Fruit fly (Drosophila melanogaster) whole organism, embryonic: ENCODE results near the gene TfAP-2.
A peak's percentile ranks its signal among the peaks of the same experiment; 100 is the strongest.

Experiments used
- Adf1 ChIP-seq: fragments of 200-800 bp; sonication (Bioruptor generic); IDR thresholded peaks from 2 replicates; pipeline ENCODE4 v1.3.6; 2022; ENCODE audit warnings: missing biosample characterization, missing genetic modification characterization
- BEAF-32 ChIP-seq: fragments of 200-800 bp; sonication (Bioruptor generic); optimal IDR thresholded peaks from 3 replicates; lab custom pipeline; 2017; ENCODE audit warnings: missing biosample characterization, missing genetic modification characterization, mild to moderate bottlenecking, moderate library complexity, missing genetic modification reagents
- CG10267 ChIP-seq: fragments of 200-800 bp; sonication (Bioruptor generic); optimal IDR thresholded peaks from 2 replicates; lab custom pipeline; 2018; ENCODE audit warnings: missing biosample characterization, mild to moderate bottlenecking, missing genetic modification characterization, moderate library complexity
- CG10462 ChIP-seq: fragments of 200-800 bp; sonication (Bioruptor generic); optimal IDR thresholded peaks from 2 replicates; lab custom pipeline; 2016; ENCODE audit warnings: missing biosample characterization, missing genetic modification characterization
- CG12299 ChIP-seq: fragments of 200-800 bp; sonication (Bioruptor generic); optimal IDR thresholded peaks from 2 replicates; lab custom pipeline; 2018; ENCODE audit warnings: missing biosample characterization, mild to moderate bottlenecking, missing genetic modification characterization
- CG12659 ChIP-seq: fragments of 200-800 bp; sonication (Bioruptor generic); optimal IDR thresholded peaks from 3 replicates; lab custom pipeline; 2017; ENCODE audit warnings: mild to moderate bottlenecking, missing biosample characterization, missing genetic modification reagents, missing genetic modification characterization
- CG14965 ChIP-seq: fragments of 200-800 bp; sonication (Bioruptor generic); optimal IDR thresholded peaks from 2 replicates; lab custom pipeline; 2016; ENCODE audit warnings: missing biosample characterization, missing genetic modification characterization, borderline replicate concordance
- CG31388 ChIP-seq: fragments of 200-800 bp; sonication (Bioruptor generic); optimal IDR thresholded peaks from 2 replicates; lab custom pipeline; 2016; ENCODE audit warnings: missing biosample characterization, missing genetic modification characterization
- CG3995 ChIP-seq: fragments of 200-800 bp; sonication (Bioruptor generic); optimal IDR thresholded peaks from 3 replicates; lab custom pipeline; 2016; ENCODE audit warnings: missing biosample characterization, missing genetic modification characterization
- CG4282 ChIP-seq: fragments of 200-800 bp; sonication (Bioruptor generic); optimal IDR thresholded peaks from 2 replicates; lab custom pipeline; 2016; ENCODE audit warnings: missing biosample characterization, missing genetic modification characterization
- CG4617 ChIP-seq: fragments of 200-800 bp; sonication (Bioruptor generic); optimal IDR thresholded peaks from 3 replicates; lab custom pipeline; 2016; ENCODE audit warnings: missing biosample characterization, missing genetic modification characterization, borderline replicate concordance
- CG6765 ChIP-seq: fragments of 200-800 bp; sonication (Bioruptor generic); optimal IDR thresholded peaks from 3 replicates; lab custom pipeline; 2017; ENCODE audit warnings: missing biosample characterization, mild to moderate bottlenecking, missing genetic modification characterization
- CG9797 ChIP-seq: fragments of 200-800 bp; sonication (Bioruptor generic); optimal IDR thresholded peaks from 3 replicates; lab custom pipeline; 2018; ENCODE audit warnings: missing biosample characterization, mild to moderate bottlenecking, missing genetic modification characterization
- Camta ChIP-seq: fragments of 200-800 bp; sonication (Bioruptor generic); optimal IDR thresholded peaks from 2 replicates; lab custom pipeline; 2016; ENCODE audit warnings: missing biosample characterization, missing genetic modification characterization
- Dip2 ChIP-seq: fragments of 200-800 bp; sonication (Bioruptor generic); IDR thresholded peaks from 2 replicates; pipeline ENCODE4 v1.3.6; 2022; ENCODE audit warnings: missing biosample characterization, missing genetic modification characterization
- Drgx ChIP-seq: fragments of 200-800 bp; sonication (Bioruptor generic); IDR thresholded peaks from 2 replicates; pipeline ENCODE4 v1.3.6; 2022; ENCODE audit warnings: missing biosample characterization, missing genetic modification characterization
- Ets97D ChIP-seq: fragments of 200-800 bp; sonication (Bioruptor generic); optimal IDR thresholded peaks from 3 replicates; lab custom pipeline; 2016; ENCODE audit warnings: missing biosample characterization, missing genetic modification characterization
- HmgZ ChIP-seq: fragments of 200-800 bp; sonication (Bioruptor generic); optimal IDR thresholded peaks from 2 replicates; lab custom pipeline; 2018; ENCODE audit warnings: missing biosample characterization, mild to moderate bottlenecking, missing genetic modification characterization
- Lhr ChIP-seq: fragments of 200-800 bp; sonication (Bioruptor generic); optimal IDR thresholded peaks from 3 replicates; lab custom pipeline; 2017; ENCODE audit warnings: mild to moderate bottlenecking, missing biosample characterization, missing genetic modification reagents, missing genetic modification characterization
- Lim3 ChIP-seq: fragments of 200-800 bp; sonication (Bioruptor generic); IDR thresholded peaks from 2 replicates; pipeline ENCODE4 v1.3.6; 2022; ENCODE audit warnings: missing biosample characterization, missing genetic modification characterization
- Mes4 ChIP-seq: fragments of 200-800 bp; sonication (Bioruptor generic); optimal IDR thresholded peaks from 2 replicates; lab custom pipeline; 2016; ENCODE audit warnings: missing biosample characterization, missing genetic modification characterization
- NC2α ChIP-seq: fragments of 200-800 bp; sonication (Bioruptor generic); optimal IDR thresholded peaks from 2 replicates; lab custom pipeline; 2016; ENCODE audit warnings: missing biosample characterization, missing genetic modification characterization
- NC2β ChIP-seq: fragments of 200-800 bp; sonication (Bioruptor generic); optimal IDR thresholded peaks from 2 replicates; lab custom pipeline; 2016; ENCODE audit warnings: missing biosample characterization, missing genetic modification characterization
- Oaz ChIP-seq: fragments of 200-800 bp; sonication (Bioruptor generic); IDR thresholded peaks from 2 replicates; pipeline ENCODE4 v1.3.6; 2022; ENCODE audit warnings: missing biosample characterization, missing genetic modification characterization
- Opbp ChIP-seq: fragments of 200-800 bp; sonication (Bioruptor generic); IDR thresholded peaks from 3 replicates; pipeline ENCODE4 v1.3.6; 2022; ENCODE audit warnings: missing biosample characterization, missing genetic modification characterization; ENCODE audit not compliant: partially characterized antibody
- Ravus ChIP-seq: fragments of 200-800 bp; sonication (Bioruptor generic); IDR thresholded peaks from 2 replicates; pipeline ENCODE4 v1.3.6; 2022; ENCODE audit warnings: missing biosample characterization, missing genetic modification characterization
- Tbp ChIP-seq: fragments of >200 bp; optimal IDR thresholded peaks from 2 replicates; lab custom pipeline; 2018; ENCODE audit warnings: missing biosample characterization, missing genetic modification characterization
- ato ChIP-seq: fragments of 200-800 bp; sonication (Bioruptor generic); IDR thresholded peaks from 2 replicates; pipeline ENCODE4 v1.3.6; 2022; ENCODE audit warnings: missing biosample characterization, missing genetic modification characterization; ENCODE audit not compliant: partially characterized antibody
- bcd ChIP-seq: fragments of 200-800 bp; sonication (Bioruptor generic); optimal IDR thresholded peaks from 2 replicates; lab custom pipeline; 2017; ENCODE audit warnings: missing biosample characterization, mild to moderate bottlenecking, missing genetic modification characterization
- btn ChIP-seq: fragments of 200-800 bp; sonication (Bioruptor generic); optimal IDR thresholded peaks from 2 replicates; lab custom pipeline; 2016; ENCODE audit warnings: missing biosample characterization, missing genetic modification characterization
- chinmo ChIP-seq: fragments of 200-800 bp; sonication (Bioruptor generic); IDR thresholded peaks from 4 replicates; pipeline ENCODE4 v1.3.6; 2022; ENCODE audit warnings: missing biosample characterization, missing genetic modification characterization; ENCODE audit not compliant: partially characterized antibody
- chm ChIP-seq: fragments of 200-800 bp; sonication (Bioruptor generic); IDR thresholded peaks from 2 replicates; pipeline ENCODE4 v1.3.6; 2022; ENCODE audit warnings: missing biosample characterization, missing genetic modification characterization
- dati ChIP-seq: fragments of 200-800 bp; sonication (Bioruptor generic); IDR thresholded peaks from 2 replicates; pipeline ENCODE4 v1.3.6; 2022; ENCODE audit warnings: missing biosample characterization, missing genetic modification characterization
- emc ChIP-seq: fragments of 200-800 bp; sonication (Bioruptor generic); optimal IDR thresholded peaks from 2 replicates; lab custom pipeline; 2016; ENCODE audit warnings: missing biosample characterization, missing genetic modification characterization
- eve ChIP-seq, 2 experiments: fragments of >200 bp; optimal IDR thresholded peaks; 2 replicates each; lab custom pipeline; 2017; ENCODE audit warnings: missing biosample characterization in 2 of 2, missing genetic modification characterization in 2 of 2
- fd64A ChIP-seq: fragments of 200-800 bp; sonication (Bioruptor generic); optimal IDR thresholded peaks from 3 replicates; lab custom pipeline; 2018; ENCODE audit warnings: missing biosample characterization, mild to moderate bottlenecking, missing genetic modification characterization
- fru ChIP-seq: fragments of >200 bp; optimal IDR thresholded peaks from 2 replicates; lab custom pipeline; 2017
- kni ChIP-seq: fragments of 200-800 bp; sonication (Bioruptor generic); optimal IDR thresholded peaks from 3 replicates; lab custom pipeline; 2017; ENCODE audit warnings: mild to moderate bottlenecking, missing biosample characterization, missing genetic modification reagents, missing genetic modification characterization
- luna ChIP-seq: fragments of 200-800 bp; sonication (Bioruptor generic); optimal IDR thresholded peaks from 2 replicates; lab custom pipeline; 2016; ENCODE audit warnings: missing biosample characterization, missing genetic modification characterization
- mld ChIP-seq: fragments of 200-800 bp; sonication (Bioruptor generic); IDR thresholded peaks from 3 replicates; pipeline ENCODE4 v1.3.6; 2022; ENCODE audit warnings: missing biosample characterization, missing genetic modification characterization; ENCODE audit not compliant: partially characterized antibody
- pb ChIP-seq: fragments of 200-800 bp; sonication (Bioruptor generic); optimal IDR thresholded peaks from 3 replicates; lab custom pipeline; 2016; ENCODE audit warnings: missing biosample characterization, missing genetic modification characterization
- run ChIP-seq: fragments of 200-800 bp; sonication (Bioruptor generic); optimal IDR thresholded peaks from 3 replicates; lab custom pipeline; 2018; ENCODE audit warnings: missing biosample characterization, mild to moderate bottlenecking, missing genetic modification characterization
- sc ChIP-seq, 3 experiments: fragments of >200 bp in 2 of 3; fragments of 200-800 bp in 1 of 3; sonication (Bioruptor generic) in 1 of 3; optimal IDR thresholded peaks; 2 replicates in 2 of 3; 3 replicates in 1 of 3; lab custom pipeline; 2017; ENCODE audit warnings: mild to moderate bottlenecking in 1 of 3, missing biosample characterization in 1 of 3, missing genetic modification characterization in 1 of 3, missing genetic modification reagents in 1 of 3
- sr ChIP-seq: fragments of 200-800 bp; sonication (Bioruptor generic); IDR thresholded peaks from 3 replicates; pipeline ENCODE4 v1.3.6; 2022; ENCODE audit warnings: missing biosample characterization, missing genetic modification characterization
- ssp ChIP-seq: fragments of 200-800 bp; sonication (Bioruptor generic); IDR thresholded peaks from 2 replicates; pipeline ENCODE4 v1.3.6; 2022; ENCODE audit warnings: missing biosample characterization, missing genetic modification characterization
- stwl ChIP-seq: fragments of 200-800 bp; sonication (Bioruptor generic); optimal IDR thresholded peaks from 3 replicates; lab custom pipeline; 2018; ENCODE audit warnings: missing biosample characterization, mild to moderate bottlenecking, missing genetic modification characterization, moderate library complexity
- sug ChIP-seq: fragments of 200-800 bp; optimal IDR thresholded peaks from 2 replicates; lab custom pipeline; 2019; ENCODE audit warnings: missing biosample characterization, mild to moderate bottlenecking, missing genetic modification characterization, moderate library complexity
- unc-4 ChIP-seq: fragments of 200-800 bp; sonication (Bioruptor generic); IDR thresholded peaks from 2 replicates; pipeline ENCODE4 v1.3.6; 2022; ENCODE audit warnings: missing biosample characterization, missing genetic modification characterization; ENCODE audit not compliant: partially characterized antibody
- z ChIP-seq: fragments of 200-800 bp; sonication (Bioruptor generic); IDR thresholded peaks from 3 replicates; pipeline ENCODE4 v1.3.6; 2022; ENCODE audit warnings: missing biosample characterization, missing genetic modification characterization

Gene TfAP-2

dm6 chr3L:21610535-21610934 is 23.9 kb downstream of the TfAP-2 start (continued):
- 0 out of 4 replicates have a peak, but pooled peaks have one; percentile 24 for TF ChIP-seq chinmo (GFP tag; lab: Robert Waterston, UW)
- TF ChIP-seq mld (GFP tag; lab: Robert Waterston, UW): no peak
- TF ChIP-seq, all 482 proteins: peak for 9

dm6 chr3L:21617354-21617753 is 30.7 kb downstream of the TfAP-2 start, which contains the start of the genes S1P and CG11307:
Gene S1P, minus strand, starts transcription at chr3L:21617376.
Gene CG11307, plus strand, starts transcription at chr3L:21617623.
- TF ChIP-seq Lim3 (GFP tag; lab: Robert Waterston, UW) (no peak), fd64A (GFP tag; lab: Kevin White, UChicago) (no peak), stwl (tag; lab: Kevin White, UChicago) (peak; percentile 68), Tbp (GFP tag; lab: Kevin White, UChicago) (no peak), CG10267 (peak; percentile 36), sc (optimal IDR thresholded peaks at IDR 0.05; lab: Kevin White, UChicago) (no peak), sc (GFP tag; optimal IDR thresholded peaks at IDR 0.05; lab: Kevin White, UChicago) (no peak), eve (GFP tag; optimal IDR thresholded peaks at IDR 0.05; lab: Kevin White, UChicago) (no peak), NC2α (GFP tag; lab: Kevin White, UChicago) (no peak), ssp (GFP tag; lab: Robert Waterston, UW) (no peak), Ravus (no peak), pb (GFP tag; lab: Kevin White, UChicago) (no peak), Adf1 (GFP tag; lab: Robert Waterston, UW) (no peak), CG12659 (GFP tag; lab: Kevin White, UChicago) (peak; percentile 28), CG31388 (GFP tag; lab: Kevin White, UChicago) (no peak), CG4617 (GFP tag; lab: Kevin White, UChicago) (peak; percentile 45), luna (GFP tag; lab: Kevin White, UChicago) (no peak), emc (GFP tag; lab: Kevin White, UChicago) (no peak), NC2β (GFP tag; lab: Kevin White, UChicago) (no peak), run (tag; lab: Kevin White, UChicago) (no peak), Drgx (no peak), fru (lab: Kevin White, UChicago) (no peak), CG9797 (peak; percentile 75), mld (GFP tag; lab: Robert Waterston, UW) (no peak), sug (tag; lab: Kevin White, UChicago) (no peak), Ets97D (peak; percentile 3), Camta (GFP tag; lab: Kevin White, UChicago) (no peak), Oaz (GFP tag; lab: Robert Waterston, UW) (no peak), CG4282 (GFP tag; lab: Kevin White, UChicago) (no peak), CG3995 (GFP tag; lab: Kevin White, UChicago) (peak; percentile 26), CG12299 (tag; lab: Kevin White, UChicago) (no peak), dati (no peak), Mes4 (GFP tag; lab: Kevin White, UChicago) (no peak), btn (GFP tag; lab: Kevin White, UChicago) (no peak), sr (GFP tag; lab: Robert Waterston, UW) (no peak), chm (GFP tag; lab: Robert Waterston, UW) (no peak), Opbp (GFP tag; lab: Robert Waterston, UW) (no peak), CG14965 (GFP tag; lab: Kevin White, UChicago) (no peak), CG10462 (GFP tag; lab: Kevin White, UChicago) (no peak), Dip2 (no peak), bcd (GFP tag; lab: Kevin White, UChicago) (no peak), unc-4 (no peak), Lhr (GFP tag; lab: Kevin White, UChicago) (peak; percentile 31), CG6765 (GFP tag; lab: Kevin White, UChicago) (no peak), HmgZ (tag; lab: Kevin White, UChicago) (no peak), z (GFP tag; lab: Robert Waterston, UW) (no peak), ato (no peak), kni (no peak), BEAF-32 (GFP tag; lab: Kevin White, UChicago) (peak; percentile 34)
